Fruit fly (Drosophila melanogaster): ENCODE data around the gene CG6040.

The CG6040 gene

DNA sequence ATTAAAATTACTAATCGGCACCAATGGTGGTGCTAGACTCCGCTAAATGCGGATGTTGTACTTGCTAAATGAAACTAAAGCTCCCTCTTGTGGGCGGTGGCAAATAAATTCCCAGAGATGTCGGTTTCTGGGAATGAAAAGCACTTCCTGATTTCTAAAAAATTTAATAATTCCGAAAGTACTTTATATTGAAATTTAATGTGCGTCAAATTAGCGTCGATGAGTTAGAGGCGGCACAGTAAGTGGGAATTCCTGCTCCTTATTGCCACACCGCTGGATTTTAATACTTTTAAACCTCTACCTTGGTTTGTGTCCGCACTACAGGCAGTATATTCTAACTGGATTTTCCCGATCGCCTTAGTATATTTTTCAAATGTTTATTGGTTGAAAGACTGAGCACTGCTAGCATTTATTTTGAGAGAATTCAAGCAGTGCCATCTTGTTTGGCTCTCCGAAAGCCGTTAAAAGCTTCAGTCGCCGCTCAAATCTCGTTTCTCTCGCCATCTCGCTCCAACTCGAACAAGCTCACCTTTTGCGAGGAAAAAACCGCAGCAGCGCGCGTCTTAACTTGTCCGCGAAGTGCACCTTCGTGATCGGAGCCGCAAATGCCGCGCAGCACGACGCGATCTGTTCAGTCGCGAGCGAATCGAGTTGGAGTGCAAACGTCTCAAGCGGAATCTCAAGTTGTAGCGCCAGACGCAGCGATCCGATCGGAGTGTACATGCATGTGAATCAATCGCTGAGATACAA is at the start of gene CG6040:
TSS of gene CG6040 (plus strand) at position 663 of the 750 bp plus-strand sequence.
- no peak for TF ChIP-seq EcR (GFP tag; optimal IDR thresholded peaks at IDR 0.05)
- no peak for TF ChIP-seq psq (optimal IDR thresholded peaks at IDR 0.05)
- TF ChIP-seq pan (optimal IDR thresholded peaks at IDR 0.05), result no peak
- no peak for TF ChIP-seq usp (GFP tag; optimal IDR thresholded peaks at IDR 0.05)
- no peak for TF ChIP-seq Dll (optimal IDR thresholded peaks at IDR 0.05)
- TF ChIP-seq CG8478 (optimal IDR thresholded peaks at IDR 0.05), result peak; percentile 20

DNA sequence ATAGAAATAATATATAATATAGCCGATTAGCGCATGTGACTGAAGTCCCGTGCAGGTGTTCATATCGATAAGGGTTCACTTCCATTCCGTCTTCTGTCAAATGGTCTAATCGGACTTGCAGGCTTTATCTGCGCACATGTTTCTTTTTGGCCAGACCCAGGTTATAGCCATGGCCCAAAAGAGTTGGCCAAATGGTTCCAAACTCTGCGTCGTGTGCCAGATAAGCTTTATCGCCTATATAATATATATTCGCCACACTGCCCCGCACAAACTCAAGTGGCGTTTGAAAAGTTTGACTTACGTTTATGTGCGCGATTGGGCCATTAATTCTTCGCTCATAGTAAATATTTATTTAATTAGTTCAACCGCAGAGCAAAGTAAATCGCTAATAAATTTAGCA is 45.5 kb upstream of the CG6040 start:
- no peak for TF ChIP-seq psq (optimal IDR thresholded peaks at IDR 0.05)
- no peak for TF ChIP-seq pan (optimal IDR thresholded peaks at IDR 0.05)
- TF ChIP-seq CG8478 (optimal IDR thresholded peaks at IDR 0.05), result no peak
- no peak for TF ChIP-seq usp (GFP tag; optimal IDR thresholded peaks at IDR 0.05)
- TF ChIP-seq Dll (optimal IDR thresholded peaks at IDR 0.05), result no peak
- TF ChIP-seq EcR (GFP tag; optimal IDR thresholded peaks at IDR 0.05), result no peak

dm6 chr3R:19052475-19052874 is 44.3 kb upstream of the CG6040 start:
- TF ChIP-seq EcR (GFP tag; optimal IDR thresholded peaks at IDR 0.05), result no peak
- no peak for TF ChIP-seq pan (optimal IDR thresholded peaks at IDR 0.05)
- TF ChIP-seq usp (GFP tag; optimal IDR thresholded peaks at IDR 0.05), result no peak
- TF ChIP-seq psq (optimal IDR thresholded peaks at IDR 0.05), result no peak
- no peak for TF ChIP-seq Dll (optimal IDR thresholded peaks at IDR 0.05)
- TF ChIP-seq CG8478 (optimal IDR thresholded peaks at IDR 0.05), result no peak

DNA sequence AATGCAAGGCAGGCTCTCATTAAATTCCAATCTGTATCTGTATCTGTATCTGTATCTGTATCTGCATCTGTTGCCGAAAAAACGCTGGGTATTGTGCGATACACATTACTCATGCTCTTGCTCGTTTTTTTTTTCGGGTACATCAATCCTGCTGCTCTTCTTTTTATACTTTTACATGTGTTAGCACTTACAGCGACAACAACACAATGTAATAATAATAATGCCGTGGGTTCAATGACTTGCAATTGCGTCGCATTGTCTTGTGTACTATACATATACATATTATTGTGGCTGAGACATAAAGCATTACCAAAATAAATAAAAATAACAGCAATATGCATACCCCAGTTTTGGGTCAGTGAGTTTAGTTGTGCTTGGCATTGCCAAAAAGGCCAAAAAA is 41.9 kb upstream of the CG6040 start:
- no peak for TF ChIP-seq EcR (GFP tag; optimal IDR thresholded peaks at IDR 0.05)
- no peak for TF ChIP-seq psq (optimal IDR thresholded peaks at IDR 0.05)
- no peak for TF ChIP-seq usp (GFP tag; optimal IDR thresholded peaks at IDR 0.05)
- TF ChIP-seq pan (optimal IDR thresholded peaks at IDR 0.05), result no peak
- TF ChIP-seq Dll (optimal IDR thresholded peaks at IDR 0.05), result no peak
- TF ChIP-seq CG8478 (optimal IDR thresholded peaks at IDR 0.05), result no peak

- TF ChIP-seq Dll (optimal IDR thresholded peaks at IDR 0.05), result no peak
- no peak for TF ChIP-seq pan (optimal IDR thresholded peaks at IDR 0.05)
- no peak for TF ChIP-seq CG8478 (optimal IDR thresholded peaks at IDR 0.05)
- TF ChIP-seq psq (optimal IDR thresholded peaks at IDR 0.05), result no peak
- no peak for TF ChIP-seq usp (GFP tag; optimal IDR thresholded peaks at IDR 0.05)
- TF ChIP-seq EcR (GFP tag; optimal IDR thresholded peaks at IDR 0.05), result no peak
Measured at dm6 chr3R:19056884-19057283, 39.9 kb upstream of the CG6040 start.

DNA sequence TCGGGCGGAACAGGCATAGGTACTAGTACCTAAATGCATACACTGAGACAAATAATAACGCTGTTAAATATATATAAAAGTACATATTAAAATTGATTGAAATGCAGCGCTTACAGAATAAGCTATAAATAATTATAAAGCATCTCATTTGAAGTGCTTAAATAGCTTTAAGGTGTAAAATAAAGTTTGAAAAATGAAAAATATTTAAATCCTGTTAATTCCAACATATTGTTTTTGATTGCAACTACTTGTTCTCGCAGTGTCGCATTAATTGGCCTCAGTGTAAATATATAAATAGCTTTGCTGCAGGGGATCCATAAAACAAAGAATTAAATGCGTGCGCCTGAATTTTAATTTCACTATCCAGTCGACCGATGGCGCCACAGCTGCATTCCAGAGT is 38.4 kb upstream of the CG6040 start:
- TF ChIP-seq CG8478 (optimal IDR thresholded peaks at IDR 0.05) (no peak), pan (optimal IDR thresholded peaks at IDR 0.05) (no peak), usp (GFP tag; optimal IDR thresholded peaks at IDR 0.05) (no peak), psq (optimal IDR thresholded peaks at IDR 0.05) (no peak), Dll (optimal IDR thresholded peaks at IDR 0.05) (no peak), EcR (GFP tag; optimal IDR thresholded peaks at IDR 0.05) (no peak)

- TF ChIP-seq Dll (optimal IDR thresholded peaks at IDR 0.05), result no peak
- TF ChIP-seq CG8478 (optimal IDR thresholded peaks at IDR 0.05), result no peak
- TF ChIP-seq pan (optimal IDR thresholded peaks at IDR 0.05), result no peak
- TF ChIP-seq psq (optimal IDR thresholded peaks at IDR 0.05), result no peak
- no peak for TF ChIP-seq EcR (GFP tag; optimal IDR thresholded peaks at IDR 0.05)
- TF ChIP-seq usp (GFP tag; optimal IDR thresholded peaks at IDR 0.05), result no peak
Measured at dm6 chr3R:19059285-19059684, 37.5 kb upstream of the CG6040 start.

DNA sequence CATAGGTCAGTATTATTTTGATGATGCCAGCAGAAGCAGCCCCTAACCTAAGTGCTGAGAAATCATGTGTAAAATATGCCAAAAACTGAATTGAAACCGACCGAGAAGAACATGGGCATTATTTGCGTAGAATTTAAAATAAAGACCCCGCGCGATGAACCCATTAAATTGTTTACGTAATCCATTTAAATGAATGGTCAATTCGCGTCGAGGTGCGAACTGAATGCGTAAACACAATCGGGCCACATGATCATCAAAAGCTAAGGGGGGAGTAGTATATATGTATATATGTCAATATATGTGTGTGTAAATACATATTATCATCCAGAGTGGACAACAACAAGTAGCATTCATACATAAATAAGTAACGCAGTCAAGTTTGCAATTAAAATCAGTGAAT is 36.6 kb upstream of the CG6040 start:
- TF ChIP-seq CG8478 (optimal IDR thresholded peaks at IDR 0.05), result no peak
- TF ChIP-seq psq (optimal IDR thresholded peaks at IDR 0.05), result no peak
- TF ChIP-seq pan (optimal IDR thresholded peaks at IDR 0.05), result no peak

- TF ChIP-seq pan (optimal IDR thresholded peaks at IDR 0.05) (no peak), CG8478 (optimal IDR thresholded peaks at IDR 0.05) (no peak), Dll (optimal IDR thresholded peaks at IDR 0.05) (no peak), psq (optimal IDR thresholded peaks at IDR 0.05) (no peak), EcR (GFP tag; optimal IDR thresholded peaks at IDR 0.05) (no peak), usp (GFP tag; optimal IDR thresholded peaks at IDR 0.05) (no peak)
Measured at dm6 chr3R:19062549-19062948, 34.2 kb upstream of the CG6040 start.

- no peak for TF ChIP-seq psq (optimal IDR thresholded peaks at IDR 0.05)
- no peak for TF ChIP-seq Dll (optimal IDR thresholded peaks at IDR 0.05)
- TF ChIP-seq CG8478 (optimal IDR thresholded peaks at IDR 0.05), result no peak
- no peak for TF ChIP-seq pan (optimal IDR thresholded peaks at IDR 0.05)
- TF ChIP-seq usp (GFP tag; optimal IDR thresholded peaks at IDR 0.05), result no peak
- no peak for TF ChIP-seq EcR (GFP tag; optimal IDR thresholded peaks at IDR 0.05)
Measured at dm6 chr3R:19064037-19064664, 32.6 kb upstream of the CG6040 start.

DNA sequence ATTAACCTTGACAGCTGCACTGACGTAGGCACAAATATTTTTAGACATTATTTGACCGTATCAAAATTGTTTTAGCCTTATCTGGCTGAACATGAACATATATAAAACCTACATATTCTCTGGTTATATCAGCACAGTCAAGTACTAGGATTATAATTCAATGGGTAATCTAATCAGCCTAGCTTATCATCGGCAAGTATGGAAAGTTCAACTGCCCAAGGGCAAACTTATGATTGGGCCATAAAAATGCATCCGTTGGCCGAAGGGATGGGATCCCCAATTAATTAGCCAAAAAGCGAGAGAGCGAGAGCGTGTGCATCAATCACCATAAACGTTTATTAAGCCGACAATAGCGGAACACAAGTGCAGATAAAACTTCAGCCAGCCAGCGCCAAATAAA is 31.3 kb upstream of the CG6040 start:
- TF ChIP-seq pan (optimal IDR thresholded peaks at IDR 0.05), result no peak
- no peak for TF ChIP-seq usp (GFP tag; optimal IDR thresholded peaks at IDR 0.05)
- TF ChIP-seq CG8478 (optimal IDR thresholded peaks at IDR 0.05), result no peak
- no peak for TF ChIP-seq Dll (optimal IDR thresholded peaks at IDR 0.05)
- no peak for TF ChIP-seq psq (optimal IDR thresholded peaks at IDR 0.05)
- no peak for TF ChIP-seq EcR (GFP tag; optimal IDR thresholded peaks at IDR 0.05)

DNA sequence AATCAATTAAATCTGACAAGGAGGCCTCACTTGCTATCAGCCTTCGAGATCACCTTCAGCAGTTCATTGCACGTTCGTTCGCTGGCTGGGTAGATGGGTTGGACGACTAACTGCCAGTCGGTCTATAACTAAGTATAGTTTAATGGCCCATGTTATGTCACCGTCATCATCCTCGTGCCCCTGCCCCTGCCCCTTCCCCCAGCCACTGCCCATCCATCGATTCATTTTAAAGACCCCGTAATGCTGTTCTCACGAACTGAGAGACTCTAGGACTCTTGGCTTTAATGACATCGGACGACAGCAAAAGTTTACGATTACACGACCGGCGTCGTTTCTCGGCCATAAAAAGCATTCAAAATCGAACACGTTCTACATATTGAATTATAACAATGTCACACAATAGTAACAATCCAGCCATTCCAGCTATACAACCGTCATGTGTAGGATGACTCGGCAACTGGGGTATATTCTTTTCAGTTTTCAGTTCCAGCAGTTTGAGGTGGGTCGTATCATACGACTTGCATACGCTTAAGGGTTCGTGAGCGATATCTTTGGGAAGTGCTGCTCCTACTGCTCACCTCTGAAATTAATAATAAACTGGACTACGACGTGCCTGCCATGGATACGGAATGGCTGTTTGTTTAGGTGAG is 29.7 kb upstream of the CG6040 start:
- no peak for TF ChIP-seq EcR (GFP tag; optimal IDR thresholded peaks at IDR 0.05)
- TF ChIP-seq pan (optimal IDR thresholded peaks at IDR 0.05), result no peak
- TF ChIP-seq Dll (optimal IDR thresholded peaks at IDR 0.05), result no peak
- no peak for TF ChIP-seq CG8478 (optimal IDR thresholded peaks at IDR 0.05)
- no peak for TF ChIP-seq psq (optimal IDR thresholded peaks at IDR 0.05)
- no peak for TF ChIP-seq usp (GFP tag; optimal IDR thresholded peaks at IDR 0.05)

Data from whole organism.